Fruit fly (Drosophila melanogaster) whole organism, embryonic: Measurements from ENCODE around the gene CG4968.

Source experiments
- Antp ChIP-seq: fragments of 200-800 bp; sonication (Bioruptor generic); optimal IDR thresholded peaks from 3 replicates; lab custom pipeline; 2016; ENCODE audit warnings: missing biosample characterization, missing genetic modification characterization
- Awh ChIP-seq: fragments of 200-800 bp; sonication (Bioruptor generic); IDR thresholded peaks from 2 replicates; pipeline ENCODE4, ENCODE4 v1.3.6; 2022; ENCODE audit warnings: missing biosample characterization, missing genetic modification characterization
- BtbVII ChIP-seq: fragments of 200-800 bp; sonication (Bioruptor generic); optimal IDR thresholded peaks from 3 replicates; lab custom pipeline; 2017; ENCODE audit warnings: missing biosample characterization, mild to moderate bottlenecking, missing genetic modification characterization
- CG10274 ChIP-seq: fragments of 200-800 bp; sonication (Bioruptor generic); optimal IDR thresholded peaks from 3 replicates; lab custom pipeline; 2017; ENCODE audit warnings: missing biosample characterization, mild to moderate bottlenecking, missing genetic modification characterization
- CG12071 ChIP-seq: fragments of 200-800 bp; sonication (Bioruptor generic); optimal IDR thresholded peaks from 3 replicates; lab custom pipeline; 2018; ENCODE audit warnings: missing biosample characterization, mild to moderate bottlenecking, missing genetic modification characterization
- CG13624 ChIP-seq: fragments of 200-800 bp; sonication (Bioruptor generic); optimal IDR thresholded peaks from 2 replicates; lab custom pipeline; 2016; ENCODE audit warnings: missing biosample characterization, missing genetic modification characterization
- CG14965 ChIP-seq: fragments of 200-800 bp; sonication (Bioruptor generic); optimal IDR thresholded peaks from 2 replicates; lab custom pipeline; 2016; ENCODE audit warnings: missing biosample characterization, missing genetic modification characterization, borderline replicate concordance
- CG1647 ChIP-seq: fragments of 200-800 bp; sonication (Bioruptor generic); optimal IDR thresholded peaks from 3 replicates; lab custom pipeline; 2016; ENCODE audit warnings: missing biosample characterization, missing genetic modification characterization
- CG16863 ChIP-seq: fragments of 200-800 bp; sonication (Bioruptor generic); optimal IDR thresholded peaks from 3 replicates; lab custom pipeline; 2016; ENCODE audit warnings: missing biosample characterization, missing genetic modification characterization
- CG18764 ChIP-seq: fragments of 200-800 bp; sonication (Bioruptor generic); optimal IDR thresholded peaks from 3 replicates; lab custom pipeline; 2016; ENCODE audit warnings: missing biosample characterization, missing genetic modification characterization
- CG2116 ChIP-seq: fragments of 200-800 bp; sonication (Bioruptor generic); optimal IDR thresholded peaks from 3 replicates; lab custom pipeline; 2018; ENCODE audit warnings: missing biosample characterization, mild to moderate bottlenecking, missing genetic modification characterization
- CG2712 ChIP-seq: fragments of 200-800 bp; optimal IDR thresholded peaks from 3 replicates; lab custom pipeline; 2019; ENCODE audit warnings: missing biosample characterization, mild to moderate bottlenecking, missing genetic modification characterization, moderate library complexity
- CG30020 ChIP-seq: fragments of 200-800 bp; optimal IDR thresholded peaks from 2 replicates; lab custom pipeline; 2019; ENCODE audit warnings: missing biosample characterization, mild to moderate bottlenecking, missing genetic modification characterization, moderate library complexity
- CG30431 ChIP-seq: fragments of 200-800 bp; sonication (Bioruptor generic); optimal IDR thresholded peaks from 2 replicates; lab custom pipeline; 2017; ENCODE audit warnings: missing biosample characterization, missing genetic modification characterization
- CG3065 ChIP-seq: fragments of 200-800 bp; sonication (Bioruptor generic); optimal IDR thresholded peaks from 2 replicates; lab custom pipeline; 2016; ENCODE audit warnings: missing biosample characterization, missing genetic modification characterization
- CG31441 ChIP-seq: fragments of 200-800 bp; sonication (Bioruptor generic); IDR thresholded peaks from 2 replicates; pipeline ENCODE4 v1.3.6; 2022; ENCODE audit warnings: missing biosample characterization, missing genetic modification characterization
- CG34224 ChIP-seq: fragments of 200-800 bp; sonication (Bioruptor generic); IDR thresholded peaks from 3 replicates; pipeline ENCODE4 v1.3.6; 2022; ENCODE audit warnings: missing biosample characterization, missing genetic modification characterization; ENCODE audit not compliant: partially characterized antibody
- CG3838 ChIP-seq: fragments of 200-800 bp; sonication (Bioruptor generic); optimal IDR thresholded peaks from 3 replicates; lab custom pipeline; 2016; ENCODE audit warnings: missing biosample characterization, missing genetic modification characterization
- CG4854 ChIP-seq: fragments of 200-800 bp; sonication (Bioruptor generic); optimal IDR thresholded peaks from 2 replicates; lab custom pipeline; 2016; ENCODE audit warnings: missing biosample characterization, missing genetic modification characterization, inconsistent platforms
- CG6683 ChIP-seq: fragments of 200-800 bp; sonication (Bioruptor generic); optimal IDR thresholded peaks from 2 replicates; lab custom pipeline; 2017; ENCODE audit warnings: missing biosample characterization, mild to moderate bottlenecking, missing genetic modification characterization, missing genetic modification reagents
- CG7987 ChIP-seq: fragments of 200-800 bp; sonication (Bioruptor generic); optimal IDR thresholded peaks from 2 replicates; lab custom pipeline; 2018; ENCODE audit warnings: missing biosample characterization, mild to moderate bottlenecking, missing genetic modification characterization, moderate library complexity
- CG8924 ChIP-seq: fragments of 200-800 bp; optimal IDR thresholded peaks from 3 replicates; lab custom pipeline; 2019; ENCODE audit warnings: missing biosample characterization, mild to moderate bottlenecking, missing genetic modification characterization, moderate library complexity
- E2f2 ChIP-seq: fragments of 200-800 bp; sonication (Bioruptor generic); IDR thresholded peaks from 2 replicates; pipeline ENCODE4 v1.3.6; 2022; ENCODE audit warnings: missing biosample characterization, missing genetic modification characterization
- Fer1 ChIP-seq: fragments of 200-800 bp; sonication (Bioruptor generic); optimal IDR thresholded peaks from 2 replicates; lab custom pipeline; 2017; ENCODE audit warnings: missing biosample characterization, mild to moderate bottlenecking, missing genetic modification characterization
- Gsc ChIP-seq: fragments of 200-800 bp; sonication (Bioruptor generic); IDR thresholded peaks from 2 replicates; pipeline ENCODE4 v1.3.6; 2022; ENCODE audit warnings: missing biosample characterization, missing genetic modification characterization
- Hr51 ChIP-seq, 2 experiments: fragments of 200-800 bp; sonication (Bioruptor generic); optimal IDR thresholded peaks; 2 replicates in 1 of 2; 3 replicates in 1 of 2; lab custom pipeline; 2016 to 2018; ENCODE audit warnings: missing biosample characterization in 2 of 2, missing genetic modification characterization in 2 of 2, mild to moderate bottlenecking in 1 of 2, moderate library complexity in 1 of 2
- Hsf ChIP-seq: fragments of 200-800 bp; sonication (Bioruptor generic); optimal IDR thresholded peaks from 3 replicates; lab custom pipeline; 2016; ENCODE audit warnings: missing biosample characterization, missing genetic modification characterization
- NC2α ChIP-seq: fragments of 200-800 bp; sonication (Bioruptor generic); optimal IDR thresholded peaks from 2 replicates; lab custom pipeline; 2016; ENCODE audit warnings: missing biosample characterization, missing genetic modification characterization
- Nf-YA ChIP-seq: fragments of 200-800 bp; sonication (Bioruptor generic); IDR thresholded peaks from 2 replicates; pipeline ENCODE4 v1.3.6; 2022; ENCODE audit warnings: missing biosample characterization, missing genetic modification characterization
- Optix ChIP-seq: fragments of 200-800 bp; sonication (Bioruptor generic); IDR thresholded peaks from 3 replicates; pipeline ENCODE4 v1.3.6; 2022; ENCODE audit warnings: missing biosample characterization, missing genetic modification characterization
- PHDP ChIP-seq: fragments of 200-800 bp; sonication (Bioruptor generic); optimal IDR thresholded peaks from 3 replicates; lab custom pipeline; 2018; ENCODE audit warnings: missing biosample characterization, mild to moderate bottlenecking, missing genetic modification characterization, moderate library complexity
- Sry-δ ChIP-seq: fragments of 200-800 bp; sonication (Bioruptor generic); optimal IDR thresholded peaks from 2 replicates; lab custom pipeline; 2016; ENCODE audit warnings: missing biosample characterization, missing genetic modification characterization
- ab ChIP-seq: fragments of 200-800 bp; sonication (Bioruptor generic); optimal IDR thresholded peaks from 2 replicates; lab custom pipeline; 2016; ENCODE audit warnings: missing biosample characterization, missing genetic modification characterization
- az2 ChIP-seq: fragments of 200-800 bp; sonication (Bioruptor generic); optimal IDR thresholded peaks from 3 replicates; lab custom pipeline; 2016; ENCODE audit warnings: missing biosample characterization, missing genetic modification characterization
- btn ChIP-seq: fragments of 200-800 bp; sonication (Bioruptor generic); optimal IDR thresholded peaks from 2 replicates; lab custom pipeline; 2016; ENCODE audit warnings: missing biosample characterization, missing genetic modification characterization
- chm ChIP-seq: fragments of 200-800 bp; sonication (Bioruptor generic); IDR thresholded peaks from 2 replicates; pipeline ENCODE4 v1.3.6; 2022; ENCODE audit warnings: missing biosample characterization, missing genetic modification characterization
- disco-r ChIP-seq: fragments of 200-800 bp; sonication (Bioruptor generic); optimal IDR thresholded peaks from 2 replicates; lab custom pipeline; 2016; ENCODE audit warnings: missing biosample characterization, missing genetic modification characterization
- dmrt99B ChIP-seq: fragments of 200-800 bp; sonication (Bioruptor generic); optimal IDR thresholded peaks from 2 replicates; lab custom pipeline; 2018; ENCODE audit warnings: missing biosample characterization, mild to moderate bottlenecking, missing genetic modification characterization, moderate library complexity
- emc ChIP-seq: fragments of 200-800 bp; sonication (Bioruptor generic); optimal IDR thresholded peaks from 2 replicates; lab custom pipeline; 2016; ENCODE audit warnings: missing biosample characterization, missing genetic modification characterization
- esg ChIP-seq: fragments of 200-800 bp; sonication (Bioruptor generic); conservative IDR thresholded peaks from 2 replicates; pipeline ENCODE4 v1.3.6; 2022; ENCODE audit warnings: missing biosample characterization, missing genetic modification characterization
- fd96Cb ChIP-seq: fragments of 200-800 bp; sonication (Bioruptor generic); optimal IDR thresholded peaks from 2 replicates; lab custom pipeline; 2018; ENCODE audit warnings: missing biosample characterization, mild to moderate bottlenecking, missing genetic modification characterization, moderate library complexity
- gcm2 ChIP-seq: fragments of 200-800 bp; sonication (Bioruptor generic); optimal IDR thresholded peaks from 2 replicates; lab custom pipeline; 2016; ENCODE audit warnings: missing biosample characterization, missing genetic modification characterization
- h ChIP-seq: fragments of >200 bp; optimal IDR thresholded peaks from 2 replicates; lab custom pipeline; 2017
- inv ChIP-seq: fragments of 200-800 bp; sonication (Bioruptor generic); IDR thresholded peaks from 2 replicates; pipeline ENCODE4 v1.3.6; 2022; ENCODE audit warnings: missing biosample characterization, missing genetic modification characterization; ENCODE audit not compliant: partially characterized antibody
- ken ChIP-seq: fragments of 200-800 bp; sonication (Bioruptor generic); IDR thresholded peaks from 3 replicates; pipeline ENCODE4 v1.3.6; 2022; ENCODE audit warnings: missing biosample characterization, missing genetic modification characterization
- org-1 ChIP-seq: fragments of 200-800 bp; sonication (Bioruptor generic); optimal IDR thresholded peaks from 2 replicates; lab custom pipeline; 2017; ENCODE audit warnings: missing biosample characterization, missing genetic modification characterization
- p53 ChIP-seq: fragments of 200-800 bp; sonication (Bioruptor generic); optimal IDR thresholded peaks from 2 replicates; lab custom pipeline; 2016; ENCODE audit warnings: missing biosample characterization, missing genetic modification characterization
- seq ChIP-seq: fragments of 200-800 bp; sonication (Bioruptor generic); IDR thresholded peaks from 2 replicates; pipeline ENCODE4 v1.3.6; 2022; ENCODE audit warnings: missing biosample characterization, missing genetic modification characterization
- sima ChIP-seq: fragments of 200-800 bp; sonication (Bioruptor generic); optimal IDR thresholded peaks from 2 replicates; lab custom pipeline; 2016; ENCODE audit warnings: missing biosample characterization, missing genetic modification characterization
- vnd ChIP-seq: fragments of 200-800 bp; sonication (Bioruptor generic); IDR thresholded peaks from 3 replicates; pipeline ENCODE4 v1.3.6; 2022; ENCODE audit warnings: missing biosample characterization, missing genetic modification characterization; ENCODE audit not compliant: partially characterized antibody
- vvl ChIP-seq: fragments of 200-800 bp; sonication (Bioruptor generic); IDR thresholded peaks from 2 replicates; pipeline ENCODE4 v1.3.6; 2022; ENCODE audit warnings: missing biosample characterization, missing genetic modification characterization
- wek ChIP-seq: fragments of 200-800 bp; sonication (Bioruptor generic); optimal IDR thresholded peaks from 3 replicates; lab custom pipeline; 2018; ENCODE audit warnings: missing biosample characterization, mild to moderate bottlenecking, missing genetic modification characterization, moderate library complexity

CG4968 gene

DNA sequence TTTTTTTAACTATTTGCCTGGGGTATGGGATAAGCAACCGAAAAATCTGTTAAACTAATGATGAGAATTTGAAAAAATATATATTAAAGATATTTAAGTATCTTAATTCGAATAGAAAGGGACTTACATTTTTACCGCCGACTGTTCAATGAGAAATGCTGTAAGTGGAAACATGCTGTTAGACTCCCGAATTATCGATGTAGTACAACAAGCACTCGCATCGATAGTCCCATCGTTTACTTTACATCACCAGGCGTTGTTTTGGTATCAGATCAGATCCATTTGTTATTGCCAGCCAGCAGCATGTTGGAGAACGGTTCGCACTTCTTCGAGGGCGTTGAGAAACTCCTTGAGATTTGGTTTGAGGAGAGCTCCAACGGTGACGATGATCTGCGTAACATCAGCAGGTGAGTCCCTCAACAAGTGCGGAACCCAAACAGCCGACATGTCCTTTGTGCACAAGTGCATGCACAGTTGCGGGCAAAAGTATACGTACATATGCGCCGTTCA lies 32.5 kb downstream of the CG4968 start, which contains the start of gene SamDC (continued):
- TF ChIP-seq CG18764 (GFP tag; lab: Kevin White, UChicago) (peak; percentile 5), ken (GFP tag; lab: Robert Waterston, UW) (no peak), btn (GFP tag; lab: Kevin White, UChicago) (no peak), Gsc (GFP tag; lab: Robert Waterston, UW) (no peak), disco-r (GFP tag; lab: Kevin White, UChicago) (no peak), Hr51 (GFP tag; optimal IDR thresholded peaks at IDR 0.05; lab: Kevin White, UChicago) (peak; percentile 40 to 60), CG6683 (no peak), Fer1 (GFP tag; lab: Kevin White, UChicago) (peak; percentile 44), Hsf (GFP tag; lab: Kevin White, UChicago) (peak; percentile 36), Sry-δ (peak; percentile 92), fd96Cb (peak; percentile 26), Awh (GFP tag; lab: Robert Waterston, UW) (no peak), Antp (peak; percentile 43), CG2116 (peak; percentile 60), CG34224 (peak; percentile 79), CG3065 (GFP tag; lab: Kevin White, UChicago) (no peak), seq (GFP tag; lab: Robert Waterston, UW) (no peak), Nf-YA (GFP tag; lab: Robert Waterston, UW) (no peak), vvl (GFP tag; lab: Robert Waterston, UW) (peak; percentile 75), CG3838 (no peak), dmrt99B (tag; lab: Kevin White, UChicago) (peak; percentile 26), esg (GFP tag; lab: Robert Waterston, UW) (no peak), p53 (GFP tag; lab: Kevin White, UChicago) (no peak), inv (peak; percentile 81), org-1 (GFP tag; lab: Kevin White, UChicago) (no peak), vnd (peak; percentile 59; the same call in 2 of the 3 replicates), CG7987 (GFP tag; lab: Kevin White, UChicago) (peak; percentile 21), CG8924 (tag; lab: Kevin White, UChicago) (peak; percentile 63), h (lab: Kevin White, UChicago) (no peak), PHDP (tag; lab: Kevin White, UChicago) (peak; percentile 63), CG30020 (tag; lab: Kevin White, UChicago) (peak; percentile 97), CG16863 (no peak), az2 (GFP tag; lab: Kevin White, UChicago) (peak; percentile 53), BtbVII (GFP tag; lab: Kevin White, UChicago) (peak; percentile 36), Optix (GFP tag; lab: Robert Waterston, UW) (no peak), E2f2 (GFP tag; lab: Robert Waterston, UW) (peak; percentile 42), sima (GFP tag; lab: Kevin White, UChicago) (no peak), ab (GFP tag; lab: Kevin White, UChicago) (no peak), CG4854 (GFP tag; lab: Kevin White, UChicago) (no peak), wek (GFP tag; lab: Kevin White, UChicago) (peak; percentile 13), CG12071 (GFP tag; lab: Kevin White, UChicago) (no peak), CG2712 (tag; lab: Kevin White, UChicago) (peak; percentile 53), chm (GFP tag; lab: Robert Waterston, UW) (no peak; the same call in 1 of the 2 replicates), CG14965 (GFP tag; lab: Kevin White, UChicago) (no peak), gcm2 (GFP tag; lab: Kevin White, UChicago) (no peak), CG31441 (peak; percentile 49; the same call in 1 of the 2 replicates), CG13624 (peak; percentile 7), CG1647 (GFP tag; lab: Kevin White, UChicago) (no peak), NC2α (GFP tag; lab: Kevin White, UChicago) (peak; percentile 26), emc (GFP tag; lab: Kevin White, UChicago) (no peak), CG30431 (no peak), CG10274 (GFP tag; lab: Kevin White, UChicago) (no peak)
